Worm (Caenorhabditis elegans) whole organism, L4 larva: ENCODE data around the gene T13C5.9.

ENCODE experiments used
- F10B5.3 ChIP-seq: sonication (generic microtip); optimal IDR thresholded peaks from 2 replicates; lab custom pipeline; 2016; ENCODE audit warnings: mild to moderate bottlenecking, missing genetic modification characterization, missing compliant biosample characterization
- F37D6.2 ChIP-seq: sonication (generic microtip); optimal IDR thresholded peaks from 2 replicates; lab custom pipeline; 2016; ENCODE audit warnings: mild to moderate bottlenecking, missing genetic modification characterization, missing compliant biosample characterization
- F44E2.7 ChIP-seq: fragments of 200-800 bp; sonication (Bioruptor generic); IDR thresholded peaks from 2 replicates; pipeline ENCODE4 v2.1.2; 2022; ENCODE audit warnings: missing genetic modification characterization, missing compliant biosample characterization
- Y48G9A.11 ChIP-seq: fragments of 200-800 bp; sonication (Bioruptor generic); IDR thresholded peaks from 2 replicates; pipeline ENCODE4 v1.3.6; 2022; ENCODE audit warnings: missing genetic modification reagents, missing genetic modification characterization, missing compliant biosample characterization
- Y5F2A.4 ChIP-seq: fragments of 200-800 bp; sonication (Bioruptor generic); optimal IDR thresholded peaks from 2 replicates; lab custom pipeline; 2018; ENCODE audit warnings: mild to moderate bottlenecking, missing genetic modification characterization, missing compliant biosample characterization
- aha-1 ChIP-seq: fragments of 150-350 bp; peaks from one replicate; lab custom pipeline; 2014; ENCODE audit warnings: missing biosample characterization, missing genetic modification characterization
- ama-1 ChIP-seq: fragments of 150-350 bp; optimal IDR thresholded peaks from 2 replicates; lab custom pipeline; 2014; ENCODE audit warnings: inconsistent platforms, mixed read lengths
- arid-1 ChIP-seq: fragments of 200-800 bp; sonication (Bioruptor generic); conservative IDR thresholded peaks from 2 replicates; pipeline ENCODE4 v1.3.6; 2022; ENCODE audit warnings: missing genetic modification reagents, missing genetic modification characterization, missing compliant biosample characterization
- attf-4 ChIP-seq: sonication (generic microtip); optimal IDR thresholded peaks from 3 replicates; lab custom pipeline; 2017; ENCODE audit warnings: missing biosample characterization, missing genetic modification characterization
- ceh-20 ChIP-seq: fragments of 200-800 bp; sonication (Bioruptor generic); IDR thresholded peaks from 2 replicates; pipeline ENCODE4 v1.3.6; 2022; ENCODE audit warnings: missing genetic modification reagents, missing genetic modification characterization, missing compliant biosample characterization
- ceh-32 ChIP-seq: sonication (generic microtip); optimal IDR thresholded peaks from 2 replicates; lab custom pipeline; 2016; ENCODE audit warnings: mild to moderate bottlenecking, missing genetic modification characterization, missing compliant biosample characterization; ENCODE audit not compliant: poor library complexity
- ceh-82 ChIP-seq: sonication (generic microtip); optimal IDR thresholded peaks from 2 replicates; lab custom pipeline; 2017; ENCODE audit warnings: missing biosample characterization, missing genetic modification characterization
- daf-16 ChIP-seq, 3 experiments: sonication (generic microtip); optimal IDR thresholded peaks; 2 replicates each; lab custom pipeline; 2016 to 2017; ENCODE audit warnings: missing genetic modification characterization in 3 of 3, missing genetic modification reagents in 3 of 3, mild to moderate bottlenecking in 2 of 3, missing compliant biosample characterization in 2 of 3, missing biosample characterization in 1 of 3, moderate library complexity in 1 of 3
- daf-19 ChIP-seq: fragments of 200-800 bp; sonication (Bioruptor generic); conservative IDR thresholded peaks from 2 replicates; pipeline ENCODE4 v1.3.6; 2022; ENCODE audit warnings: missing genetic modification characterization, missing compliant biosample characterization
- dmd-6 ChIP-seq: fragments of 200-800 bp; sonication (Bioruptor generic); IDR thresholded peaks from 2 replicates; pipeline ENCODE4 v1.3.6; 2022; ENCODE audit warnings: missing genetic modification reagents, missing genetic modification characterization, missing compliant biosample characterization
- dmd-8 ChIP-seq: fragments of 200-800 bp; sonication (Bioruptor generic); IDR thresholded peaks from 2 replicates; pipeline ENCODE4 v1.3.6; 2022; ENCODE audit warnings: missing genetic modification characterization, missing compliant biosample characterization
- duxl-1 ChIP-seq: sonication (generic microtip); optimal IDR thresholded peaks from 2 replicates; lab custom pipeline; 2016; ENCODE audit warnings: mild to moderate bottlenecking, missing genetic modification characterization, moderate library complexity, missing compliant biosample characterization; ENCODE audit not compliant: poor library complexity
- dve-1 ChIP-seq: sonication (generic microtip); optimal IDR thresholded peaks from 2 replicates; lab custom pipeline; 2017; ENCODE audit warnings: antibody characterized with exemption, mild to moderate bottlenecking, missing genetic modification characterization, missing compliant biosample characterization; ENCODE audit not compliant: insufficient read depth
- hif-1 ChIP-seq, 2 experiments: sonication (generic microtip); optimal IDR thresholded peaks; 2 replicates each; lab custom pipeline; 2016 to 2017; ENCODE audit warnings: missing compliant biosample characterization in 2 of 2, missing genetic modification characterization in 2 of 2, missing genetic modification reagents in 2 of 2, missing genotype in 2 of 2, mild to moderate bottlenecking in 1 of 2
- hlh-11 ChIP-seq: fragments of 200-800 bp; sonication (Bioruptor generic); optimal IDR thresholded peaks from 2 replicates; lab custom pipeline; 2018; ENCODE audit warnings: mild to moderate bottlenecking, missing genetic modification characterization, missing compliant biosample characterization
- hlh-30 ChIP-seq: sonication (generic microtip); optimal IDR thresholded peaks from 2 replicates; lab custom pipeline; 2017; ENCODE audit warnings: antibody characterized with exemption, mild to moderate bottlenecking, missing genetic modification characterization, missing compliant biosample characterization; ENCODE audit not compliant: insufficient read depth
- lin-38 ChIP-seq: fragments of 200-800 bp; sonication (Bioruptor generic); IDR thresholded peaks from 2 replicates; pipeline ENCODE4 v1.3.6; 2022; ENCODE audit warnings: missing genetic modification reagents, missing genetic modification characterization, missing compliant biosample characterization
- madf-5 ChIP-seq, 2 experiments: fragments of 200-800 bp; sonication (Bioruptor generic); IDR thresholded peaks; 2 replicates each; pipeline ENCODE4 v1.3.6; 2022; ENCODE audit warnings: missing compliant biosample characterization in 2 of 2, missing genetic modification characterization in 2 of 2
- mdl-1 ChIP-seq, 2 experiments: fragments of 150-350 bp in 1 of 2; sonication (generic microtip) in 1 of 2; optimal IDR thresholded peaks; 2 replicates each; lab custom pipeline; 2014 to 2017; ENCODE audit warnings: missing biosample characterization in 2 of 2, missing genetic modification characterization in 2 of 2
- mdt-29 ChIP-seq: fragments of 200-800 bp; sonication (Bioruptor generic); IDR thresholded peaks from 2 replicates; pipeline ENCODE4 v1.3.6; 2022; ENCODE audit warnings: missing genetic modification reagents, missing genetic modification characterization, missing compliant biosample characterization
- mep-1 ChIP-seq: fragments of 150-350 bp; sonication (generic microtip); optimal IDR thresholded peaks from 3 replicates; lab custom pipeline; 2014; ENCODE audit warnings: missing biosample characterization, missing genetic modification characterization
- mes-2 ChIP-seq: sonication (generic microtip); optimal IDR thresholded peaks from 2 replicates; lab custom pipeline; 2016; ENCODE audit warnings: missing genotype, mild to moderate bottlenecking, missing genetic modification characterization, missing compliant biosample characterization; ENCODE audit not compliant: poor library complexity, severe bottlenecking
- mxl-2 ChIP-seq: fragments of 200-800 bp; sonication (Bioruptor generic); conservative IDR thresholded peaks from 2 replicates; pipeline ENCODE4 v1.3.6; 2022; ENCODE audit warnings: missing genetic modification reagents, missing genetic modification characterization, missing compliant biosample characterization
- mxl-3 ChIP-seq: fragments of 200-800 bp; sonication (Bioruptor generic); optimal IDR thresholded peaks from 2 replicates; lab custom pipeline; 2018; ENCODE audit warnings: mild to moderate bottlenecking, missing genetic modification characterization, missing compliant biosample characterization
- nhr-10 ChIP-seq: fragments of 150-350 bp; optimal IDR thresholded peaks from 2 replicates; lab custom pipeline; 2014; ENCODE audit warnings: missing biosample characterization, missing genetic modification characterization
- nhr-102 ChIP-seq: sonication (generic microtip); optimal IDR thresholded peaks from 2 replicates; lab custom pipeline; 2016; ENCODE audit warnings: mild to moderate bottlenecking, missing genetic modification characterization, moderate library complexity, missing compliant biosample characterization
- nhr-111 ChIP-seq: fragments of 200-800 bp; sonication (Bioruptor generic); optimal IDR thresholded peaks from 2 replicates; lab custom pipeline; 2018; ENCODE audit warnings: mild to moderate bottlenecking, missing genetic modification characterization, missing compliant biosample characterization
- nhr-25 ChIP-seq: sonication (generic microtip); optimal IDR thresholded peaks from 2 replicates; lab custom pipeline; 2017; ENCODE audit warnings: missing genetic modification characterization, mild to moderate bottlenecking, missing compliant biosample characterization, antibody characterized with exemption, moderate library complexity, borderline replicate concordance; ENCODE audit not compliant: insufficient read depth
- nhr-28 ChIP-seq: fragments of 150-350 bp; optimal IDR thresholded peaks from 2 replicates; lab custom pipeline; 2014; ENCODE audit warnings: missing biosample characterization, missing genetic modification characterization
- nhr-41 ChIP-seq: fragments of 200-800 bp; sonication (Bioruptor generic); IDR thresholded peaks from 2 replicates; pipeline ENCODE4 v1.3.6; 2022; ENCODE audit warnings: missing genetic modification reagents, missing genetic modification characterization, missing compliant biosample characterization
- nhr-42 ChIP-seq: fragments of 200-800 bp; sonication (Bioruptor generic); IDR thresholded peaks from 2 replicates; pipeline ENCODE4 v1.3.6; 2022; ENCODE audit warnings: missing genetic modification characterization, missing compliant biosample characterization
- nhr-77 ChIP-seq: fragments of 150-350 bp; optimal IDR thresholded peaks from 2 replicates; lab custom pipeline; 2014; ENCODE audit warnings: missing biosample characterization, missing genetic modification characterization
- php-3 ChIP-seq: fragments of 200-800 bp; sonication (Bioruptor generic); IDR thresholded peaks from 2 replicates; pipeline ENCODE4 v1.3.6; 2022; ENCODE audit warnings: missing genetic modification reagents, missing genetic modification characterization, missing compliant biosample characterization
- sdz-12 ChIP-seq: fragments of 200-800 bp; sonication (Bioruptor generic); optimal IDR thresholded peaks from 2 replicates; lab custom pipeline; 2018; ENCODE audit warnings: mild to moderate bottlenecking, missing genetic modification characterization, missing compliant biosample characterization
- snpc-1.2 ChIP-seq: fragments of 200-800 bp; sonication (Bioruptor generic); IDR thresholded peaks from 2 replicates; pipeline ENCODE4 v1.3.6; 2022; ENCODE audit warnings: missing genetic modification reagents, missing genetic modification characterization, missing compliant biosample characterization
- snpc-4 ChIP-seq: fragments of 150-350 bp; optimal IDR thresholded peaks from 2 replicates; lab custom pipeline; 2014; ENCODE audit warnings: missing biosample characterization, missing genetic modification characterization
- tag-97 ChIP-seq: fragments of 200-800 bp; sonication (Bioruptor generic); IDR thresholded peaks from 2 replicates; pipeline ENCODE4 v1.3.6; 2022; ENCODE audit warnings: missing genetic modification characterization, missing compliant biosample characterization
- unc-130 ChIP-seq: sonication (generic microtip); optimal IDR thresholded peaks from 2 replicates; lab custom pipeline; 2016; ENCODE audit warnings: missing genetic modification reagents, missing genetic modification characterization, missing compliant biosample characterization
- vab-7 ChIP-seq: fragments of 200-800 bp; sonication (Bioruptor generic); IDR thresholded peaks from 2 replicates; pipeline ENCODE4 v1.3.6; 2022; ENCODE audit warnings: missing genetic modification reagents, missing genetic modification characterization, missing compliant biosample characterization
- zag-1 ChIP-seq: fragments of 150-350 bp; optimal IDR thresholded peaks from 2 replicates; lab custom pipeline; 2014; ENCODE audit warnings: missing biosample characterization, missing genetic modification characterization
- zfp-2 ChIP-seq: sonication (generic microtip); optimal IDR thresholded peaks from 2 replicates; lab custom pipeline; 2016; ENCODE audit warnings: mild to moderate bottlenecking, missing genetic modification characterization, missing compliant biosample characterization
- ztf-11 ChIP-seq: fragments of 150-350 bp; optimal IDR thresholded peaks from 2 replicates; lab custom pipeline; 2014; ENCODE audit warnings: missing biosample characterization, missing genetic modification characterization

Gene T13C5.9

DNA sequence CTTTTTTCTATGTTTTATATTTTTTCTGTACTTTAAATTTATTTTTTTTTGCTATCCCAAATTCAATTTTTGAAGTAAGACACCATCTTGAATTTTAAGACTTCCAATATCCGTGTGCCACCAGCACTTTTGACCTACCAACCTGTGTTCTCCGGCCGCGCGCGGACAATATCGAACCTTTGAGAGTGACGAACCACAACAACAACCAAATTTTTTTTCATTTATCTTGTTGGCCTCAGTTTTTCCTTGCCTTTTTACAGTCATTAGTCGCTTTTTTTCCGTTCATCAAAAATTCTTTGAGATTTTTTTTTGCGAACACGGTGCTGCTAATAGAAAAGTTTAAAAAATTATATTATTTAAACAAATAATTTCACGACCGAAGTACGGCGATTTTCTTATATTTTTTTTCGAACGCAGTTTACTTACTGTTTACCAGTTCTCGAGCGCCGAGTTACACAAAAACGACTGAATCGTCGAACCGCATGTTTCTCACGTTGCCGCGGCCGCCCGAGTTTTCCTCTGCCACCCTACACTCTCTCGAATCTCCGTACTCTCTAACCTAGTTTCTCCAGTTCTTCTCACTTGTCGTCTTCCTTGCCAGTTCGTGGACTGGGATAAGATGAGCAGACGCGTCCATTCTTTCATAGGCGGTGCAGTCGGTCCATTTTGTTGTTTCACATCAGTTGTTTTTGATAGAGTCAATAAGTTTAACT is 50.0 kb downstream of the T13C5.9 start (continued):
- TF ChIP-seq daf-16 (GFP tag; optimal IDR thresholded peaks at IDR 0.05; lab: Kevin White, UChicago) (peak in 1 of 2 experiments; percentile 67), daf-16 (tag; optimal IDR thresholded peaks at IDR 0.05; lab: Kevin White, UChicago) (no peak), snpc-4 (no peak), mes-2 (tag; lab: Kevin White, UChicago) (no peak), snpc-1.2 (no peak), unc-130 (GFP tag; lab: Kevin White, UChicago) (no peak), nhr-25 (no peak), ceh-82 (no peak), sdz-12 (GFP tag; lab: Kevin White, UChicago) (no peak), madf-5 (GFP tag; IDR thresholded peaks at IDR 0.05; lab: Robert Waterston, UW) (no peak), dmd-6 (GFP tag; lab: Robert Waterston, UW) (peak; percentile 6; the same call in 1 of the 2 replicates), F44E2.7 (no peak), daf-19 (GFP tag; lab: Robert Waterston, UW) (no peak), arid-1 (no peak), nhr-77 (no peak), mxl-2 (no peak), nhr-41 (no peak), ceh-20 (no peak), ama-1 (lab: Kevin White, UChicago) (no peak), zfp-2 (no peak), mdt-29 (GFP tag; lab: Robert Waterston, UW) (no peak), hif-1 (tag; optimal IDR thresholded peaks at IDR 0.05; lab: Kevin White, UChicago) (peak in 1 of 2 experiments; percentile 53), hlh-11 (peak; percentile 51), nhr-42 (no peak), vab-7 (no peak), dmd-8 (GFP tag; lab: Robert Waterston, UW) (no peak), nhr-102 (tag; lab: Kevin White, UChicago) (no peak), aha-1 (tag; lab: Kevin White, UChicago) (peak; percentile 2), duxl-1 (tag; lab: Kevin White, UChicago) (no peak), Y5F2A.4 (GFP tag; lab: Kevin White, UChicago) (no peak), F37D6.2 (peak; percentile 10), mep-1 (peak; percentile 3), php-3 (no peak), ceh-32 (tag; lab: Kevin White, UChicago) (no peak)

DNA sequence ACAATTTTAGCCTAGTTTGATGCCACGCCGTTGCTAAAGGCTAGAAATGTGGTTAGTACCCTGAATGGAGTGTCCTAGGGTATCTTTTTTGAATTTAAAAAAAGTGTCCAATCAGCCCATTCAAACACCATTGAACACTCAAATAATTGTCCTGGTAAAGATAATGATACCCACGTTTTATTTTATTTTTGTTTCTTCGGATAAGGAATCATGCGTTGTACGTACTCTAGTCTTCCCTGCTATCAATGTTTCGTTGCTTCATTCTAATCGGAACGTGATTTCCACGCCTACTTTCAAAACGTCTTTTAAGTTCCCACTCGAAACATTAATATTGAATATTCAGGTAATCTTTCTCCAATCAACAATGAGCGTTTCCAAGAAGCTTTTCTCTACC is 50.6 kb downstream of the T13C5.9 start, which contains the start of gene got-2.2:
got-2.2 (plus strand) TSS at position 344 of the 394 bp plus-strand sequence.
- peak; percentile 13 for TF ChIP-seq hlh-11
- TF ChIP-seq zag-1 (tag; lab: Kevin White, UChicago) = no peak
- TF ChIP-seq nhr-28 (tag; lab: Kevin White, UChicago) = peak; percentile 66
- TF ChIP-seq lin-38 (GFP tag; lab: Robert Waterston, UW) = no peak
- TF ChIP-seq ztf-11 (tag; lab: Kevin White, UChicago) = no peak
- TF ChIP-seq daf-16 (GFP tag; optimal IDR thresholded peaks at IDR 0.05; lab: Kevin White, UChicago) = no peak
- TF ChIP-seq daf-16 (tag; optimal IDR thresholded peaks at IDR 0.05; lab: Kevin White, UChicago) = peak; percentile 54
- TF ChIP-seq hlh-30 (tag; lab: Kevin White, UChicago) = peak; percentile 42
- TF ChIP-seq mdt-29 (GFP tag; lab: Robert Waterston, UW) = no peak
- peak; percentile 24 for TF ChIP-seq nhr-10
- no peak for TF ChIP-seq attf-4
- TF ChIP-seq dve-1 (tag; lab: Kevin White, UChicago) = peak; percentile 63
- no peak for TF ChIP-seq tag-97 (GFP tag; lab: Robert Waterston, UW)
- no peak for TF ChIP-seq duxl-1 (tag; lab: Kevin White, UChicago)
- no peak for TF ChIP-seq daf-19 (GFP tag; lab: Robert Waterston, UW)
- TF ChIP-seq nhr-77 = peak; percentile 21
- TF ChIP-seq F10B5.3 (tag; lab: Kevin White, UChicago) = no peak
- peak; percentile 65 for TF ChIP-seq aha-1 (tag; lab: Kevin White, UChicago)
- peak in 1 of 2 experiments; percentile 44 for TF ChIP-seq mdl-1 (tag; optimal IDR thresholded peaks at IDR 0.05; lab: Kevin White, UChicago)
- no peak for TF ChIP-seq mxl-3 (GFP tag; lab: Kevin White, UChicago)
- TF ChIP-seq Y48G9A.11 (GFP tag; lab: Robert Waterston, UW) = no peak
- no peak for TF ChIP-seq nhr-111 (GFP tag; lab: Kevin White, UChicago)
